Fruit fly (Drosophila melanogaster) whole organism, embryonic: ENCODE results near the gene CG3625.
A peak's percentile ranks its signal among the peaks of the same experiment; 100 is the strongest.

Source experiments
- Aef1 ChIP-seq: fragments of 200-800 bp; sonication (Bioruptor generic); IDR thresholded peaks from 3 replicates; pipeline ENCODE4 v1.3.6; 2022; ENCODE audit warnings: missing biosample characterization, missing genetic modification characterization
- Asciz ChIP-seq: fragments of 200-800 bp; sonication (Bioruptor generic); optimal IDR thresholded peaks from 2 replicates; lab custom pipeline; 2017; ENCODE audit warnings: missing biosample characterization, mild to moderate bottlenecking, missing genetic modification characterization, missing genetic modification reagents
- Atf6 ChIP-seq: fragments of 200-800 bp; sonication (Bioruptor generic); IDR thresholded peaks from 2 replicates; pipeline ENCODE4 v1.3.6; 2022; ENCODE audit warnings: missing biosample characterization, missing genetic modification characterization
- Bdp1 ChIP-seq: fragments of 200-800 bp; sonication (Bioruptor generic); optimal IDR thresholded peaks from 3 replicates; lab custom pipeline; 2016; ENCODE audit warnings: missing biosample characterization, missing genetic modification characterization
- C15 ChIP-seq: fragments of 200-800 bp; sonication (Bioruptor generic); IDR thresholded peaks from 3 replicates; pipeline ENCODE4 v1.3.6; 2022; ENCODE audit warnings: missing biosample characterization, missing genetic modification characterization
- CG10462 ChIP-seq: fragments of 200-800 bp; sonication (Bioruptor generic); optimal IDR thresholded peaks from 2 replicates; lab custom pipeline; 2016; ENCODE audit warnings: missing biosample characterization, missing genetic modification characterization
- CG11504 ChIP-seq: fragments of 200-800 bp; sonication (Bioruptor generic); optimal IDR thresholded peaks from 3 replicates; lab custom pipeline; 2019; ENCODE audit warnings: missing biosample characterization, mild to moderate bottlenecking, missing genetic modification characterization, moderate library complexity
- CG11696 ChIP-seq: fragments of 200-800 bp; sonication (Bioruptor generic); IDR thresholded peaks from 2 replicates; pipeline ENCODE4 v1.3.6; 2022; ENCODE audit warnings: missing biosample characterization, missing genetic modification characterization
- CG1602 ChIP-seq: fragments of 200-800 bp; sonication (Bioruptor generic); optimal IDR thresholded peaks from 3 replicates; lab custom pipeline; 2016; ENCODE audit warnings: missing biosample characterization, missing genetic modification characterization
- CG16813 ChIP-seq: fragments of 200-800 bp; sonication (Bioruptor generic); IDR thresholded peaks from 3 replicates; pipeline ENCODE4 v1.3.6; 2022; ENCODE audit warnings: missing biosample characterization, missing genetic modification characterization; ENCODE audit not compliant: partially characterized antibody
- CG16863 ChIP-seq: fragments of 200-800 bp; sonication (Bioruptor generic); optimal IDR thresholded peaks from 3 replicates; lab custom pipeline; 2016; ENCODE audit warnings: missing biosample characterization, missing genetic modification characterization
- CG17612 ChIP-seq: fragments of 200-800 bp; sonication (Bioruptor generic); IDR thresholded peaks from 2 replicates; pipeline ENCODE4 v1.3.6; 2022; ENCODE audit warnings: missing biosample characterization, missing genetic modification characterization
- CG17912 ChIP-seq: fragments of 200-800 bp; sonication (Bioruptor generic); optimal IDR thresholded peaks from 2 replicates; lab custom pipeline; 2018; ENCODE audit warnings: missing biosample characterization, mild to moderate bottlenecking, missing genetic modification characterization
- CG30431 ChIP-seq: fragments of 200-800 bp; sonication (Bioruptor generic); optimal IDR thresholded peaks from 2 replicates; lab custom pipeline; 2017; ENCODE audit warnings: missing biosample characterization, missing genetic modification characterization
- CG31441 ChIP-seq: fragments of 200-800 bp; sonication (Bioruptor generic); IDR thresholded peaks from 2 replicates; pipeline ENCODE4 v1.3.6; 2022; ENCODE audit warnings: missing biosample characterization, missing genetic modification characterization
- CG32767 ChIP-seq: fragments of 200-800 bp; sonication (Bioruptor generic); IDR thresholded peaks from 2 replicates; pipeline ENCODE4 v1.3.6; 2022; ENCODE audit warnings: missing biosample characterization, missing genetic modification characterization
- CG34376 ChIP-seq: fragments of 200-800 bp; sonication (Bioruptor generic); optimal IDR thresholded peaks from 2 replicates; lab custom pipeline; 2018; ENCODE audit warnings: missing biosample characterization, mild to moderate bottlenecking, missing genetic modification characterization
- CG42726 ChIP-seq: fragments of 200-800 bp; sonication (Bioruptor generic); IDR thresholded peaks from 2 replicates; pipeline ENCODE4 v1.3.6; 2022; ENCODE audit warnings: missing biosample characterization, missing genetic modification characterization; ENCODE audit not compliant: partially characterized antibody
- CG4328 ChIP-seq: fragments of 200-800 bp; sonication (Bioruptor generic); optimal IDR thresholded peaks from 3 replicates; lab custom pipeline; 2017; ENCODE audit warnings: missing biosample characterization, missing genetic modification reagents, missing genetic modification characterization
- CG4404 ChIP-seq: fragments of 200-800 bp; sonication (Bioruptor generic); IDR thresholded peaks from 2 replicates; pipeline ENCODE4 v1.3.6; 2022; ENCODE audit warnings: missing biosample characterization, missing genetic modification characterization
- CG4854 ChIP-seq: fragments of 200-800 bp; sonication (Bioruptor generic); optimal IDR thresholded peaks from 2 replicates; lab custom pipeline; 2016; ENCODE audit warnings: missing biosample characterization, missing genetic modification characterization, inconsistent platforms
- CG6689 ChIP-seq: fragments of 200-800 bp; sonication (Bioruptor generic); IDR thresholded peaks from 2 replicates; pipeline ENCODE4 v1.3.6; 2022; ENCODE audit warnings: missing biosample characterization, missing genetic modification characterization
- CG8388 ChIP-seq: fragments of 200-800 bp; sonication (Bioruptor generic); optimal IDR thresholded peaks from 2 replicates; lab custom pipeline; 2019; ENCODE audit warnings: missing biosample characterization, mild to moderate bottlenecking, missing genetic modification characterization, moderate library complexity
- CG9215 ChIP-seq: fragments of 200-800 bp; sonication (Bioruptor generic); IDR thresholded peaks from 2 replicates; pipeline ENCODE4 v1.3.6; 2022; ENCODE audit warnings: missing biosample characterization, missing genetic modification characterization
- D19B ChIP-seq: fragments of 200-800 bp; sonication (Bioruptor generic); optimal IDR thresholded peaks from 2 replicates; lab custom pipeline; 2017; ENCODE audit warnings: missing biosample characterization, mild to moderate bottlenecking, missing genetic modification characterization
- Deaf1 ChIP-seq: fragments of 200-800 bp; optimal IDR thresholded peaks from 3 replicates; lab custom pipeline; 2019; ENCODE audit warnings: missing biosample characterization, mild to moderate bottlenecking, missing genetic modification characterization, moderate library complexity
- Dfd ChIP-seq, 2 experiments: fragments of >200 bp; optimal IDR thresholded peaks; 2 replicates each; lab custom pipeline; 2017; ENCODE audit warnings: missing biosample characterization in 2 of 2, missing genetic modification characterization in 2 of 2
- Drgx ChIP-seq: fragments of 200-800 bp; sonication (Bioruptor generic); IDR thresholded peaks from 2 replicates; pipeline ENCODE4 v1.3.6; 2022; ENCODE audit warnings: missing biosample characterization, missing genetic modification characterization
- ERR ChIP-seq: fragments of 200-800 bp; sonication (Bioruptor generic); optimal IDR thresholded peaks from 2 replicates; lab custom pipeline; 2016; ENCODE audit warnings: missing biosample characterization, missing genetic modification characterization
- Ets65A ChIP-seq: fragments of 200-800 bp; sonication (Bioruptor generic); peaks from one replicate; lab custom pipeline; 2016; ENCODE audit warnings: missing biosample characterization, missing genetic modification characterization
- Ets97D ChIP-seq: fragments of 200-800 bp; sonication (Bioruptor generic); optimal IDR thresholded peaks from 3 replicates; lab custom pipeline; 2016; ENCODE audit warnings: missing biosample characterization, missing genetic modification characterization
- Hr51 ChIP-seq, 2 experiments: fragments of 200-800 bp; sonication (Bioruptor generic); optimal IDR thresholded peaks; 2 replicates in 1 of 2; 3 replicates in 1 of 2; lab custom pipeline; 2016 to 2018; ENCODE audit warnings: missing biosample characterization in 2 of 2, missing genetic modification characterization in 2 of 2, mild to moderate bottlenecking in 1 of 2, moderate library complexity in 1 of 2
- MTF-1 ChIP-seq: fragments of 200-800 bp; sonication (Bioruptor generic); optimal IDR thresholded peaks from 2 replicates; lab custom pipeline; 2018; ENCODE audit warnings: missing biosample characterization, mild to moderate bottlenecking, missing genetic modification characterization, borderline replicate concordance
- Max ChIP-seq: fragments of 200-800 bp; sonication (Bioruptor generic); optimal IDR thresholded peaks from 2 replicates; lab custom pipeline; 2016; ENCODE audit warnings: missing biosample characterization, mild to moderate bottlenecking, missing genetic modification characterization
- Oli ChIP-seq: fragments of 200-800 bp; sonication (Bioruptor generic); optimal IDR thresholded peaks from 2 replicates; lab custom pipeline; 2018; ENCODE audit warnings: missing biosample characterization, mild to moderate bottlenecking, missing genetic modification characterization, moderate library complexity
- PHDP ChIP-seq: fragments of 200-800 bp; sonication (Bioruptor generic); optimal IDR thresholded peaks from 3 replicates; lab custom pipeline; 2018; ENCODE audit warnings: missing biosample characterization, mild to moderate bottlenecking, missing genetic modification characterization, moderate library complexity
- Sry-δ ChIP-seq: fragments of 200-800 bp; sonication (Bioruptor generic); optimal IDR thresholded peaks from 2 replicates; lab custom pipeline; 2016; ENCODE audit warnings: missing biosample characterization, missing genetic modification characterization
- aop ChIP-seq: fragments of 200-800 bp; sonication (Bioruptor generic); IDR thresholded peaks from 2 replicates; pipeline ENCODE4 v1.3.6; 2022; ENCODE audit warnings: missing biosample characterization, missing genetic modification characterization
- chn ChIP-seq: fragments of 200-800 bp; sonication (Bioruptor generic); optimal IDR thresholded peaks from 2 replicates; lab custom pipeline; 2016; ENCODE audit warnings: missing biosample characterization, missing genetic modification characterization
- croc ChIP-seq: fragments of 200-800 bp; sonication (Bioruptor generic); conservative IDR thresholded peaks from 3 replicates; pipeline ENCODE4 v1.3.6; 2022; ENCODE audit warnings: missing biosample characterization, missing genetic modification characterization
- cwo ChIP-seq: fragments of 200-800 bp; sonication (Bioruptor generic); optimal IDR thresholded peaks from 3 replicates; lab custom pipeline; 2017; ENCODE audit warnings: missing biosample characterization, missing genetic modification characterization, mild to moderate bottlenecking, moderate library complexity, missing genetic modification reagents
- da ChIP-seq: fragments of 200-800 bp; sonication (Bioruptor generic); optimal IDR thresholded peaks from 2 replicates; lab custom pipeline; 2016; ENCODE audit warnings: missing biosample characterization, missing genetic modification characterization
- fd64A ChIP-seq: fragments of 200-800 bp; sonication (Bioruptor generic); optimal IDR thresholded peaks from 3 replicates; lab custom pipeline; 2018; ENCODE audit warnings: missing biosample characterization, mild to moderate bottlenecking, missing genetic modification characterization
- knrl ChIP-seq: fragments of 200-800 bp; sonication (Bioruptor generic); IDR thresholded peaks from 3 replicates; pipeline ENCODE4 v1.3.6; 2022; ENCODE audit warnings: missing biosample characterization, missing genetic modification characterization; ENCODE audit not compliant: partially characterized antibody
- mirr ChIP-seq: fragments of 200-800 bp; sonication (Bioruptor generic); optimal IDR thresholded peaks from 3 replicates; lab custom pipeline; 2018; ENCODE audit warnings: missing biosample characterization, mild to moderate bottlenecking, missing genetic modification characterization
- nom ChIP-seq: fragments of 200-800 bp; sonication (Bioruptor generic); optimal IDR thresholded peaks from 2 replicates; lab custom pipeline; 2017; ENCODE audit warnings: missing biosample characterization, missing genetic modification characterization, mild to moderate bottlenecking, moderate library complexity, missing genetic modification reagents
- repo ChIP-seq: fragments of 200-800 bp; sonication (Bioruptor generic); optimal IDR thresholded peaks from 2 replicates; lab custom pipeline; 2016; ENCODE audit warnings: missing biosample characterization, missing genetic modification characterization
- salm ChIP-seq: fragments of 200-800 bp; sonication (Bioruptor generic); optimal IDR thresholded peaks from 2 replicates; lab custom pipeline; 2018; ENCODE audit warnings: missing biosample characterization, mild to moderate bottlenecking, missing genetic modification characterization
- tll ChIP-seq, 2 experiments: fragments of 200-800 bp in 1 of 2; fragments of >200 bp in 1 of 2; sonication (Bioruptor generic) in 1 of 2; optimal IDR thresholded peaks; 2 replicates each; lab custom pipeline; 2017 to 2019; ENCODE audit warnings: missing biosample characterization in 2 of 2, missing genetic modification characterization in 2 of 2, mild to moderate bottlenecking in 1 of 2, moderate library complexity in 1 of 2
- toy ChIP-seq: fragments of 200-800 bp; sonication (Bioruptor generic); IDR thresholded peaks from 2 replicates; pipeline ENCODE4 v1.3.6; 2022; ENCODE audit warnings: missing biosample characterization, missing genetic modification characterization
- trem ChIP-seq: fragments of 200-800 bp; optimal IDR thresholded peaks from 3 replicates; lab custom pipeline; 2019; ENCODE audit warnings: missing biosample characterization, mild to moderate bottlenecking, missing genetic modification characterization, moderate library complexity

The CG3625 gene

dm6 chr2L:273603-274002 is 18.0 kb downstream of the CG3625 start, which contains the start of the genes mbm and CG11555 (continued):
- no peak for TF ChIP-seq Aef1 (GFP tag; lab: Robert Waterston, UW)
- TF ChIP-seq CG31441 (GFP tag; lab: Robert Waterston, UW), result no peak; the same call in 1 of the 2 replicates
- no peak for TF ChIP-seq CG1602
- TF ChIP-seq fd64A, result no peak
- TF ChIP-seq trem (tag; lab: Kevin White, UChicago), result peak; percentile 67
- TF ChIP-seq mirr (GFP tag; lab: Kevin White, UChicago), result no peak
- no peak for TF ChIP-seq Ets65A (GFP tag; lab: Kevin White, UChicago)
- peak; percentile 20 for TF ChIP-seq Deaf1 (tag; lab: Kevin White, UChicago)
- no peak for TF ChIP-seq Ets97D
- no peak for TF ChIP-seq CG17912
- TF ChIP-seq PHDP, result peak; percentile 41

DNA sequence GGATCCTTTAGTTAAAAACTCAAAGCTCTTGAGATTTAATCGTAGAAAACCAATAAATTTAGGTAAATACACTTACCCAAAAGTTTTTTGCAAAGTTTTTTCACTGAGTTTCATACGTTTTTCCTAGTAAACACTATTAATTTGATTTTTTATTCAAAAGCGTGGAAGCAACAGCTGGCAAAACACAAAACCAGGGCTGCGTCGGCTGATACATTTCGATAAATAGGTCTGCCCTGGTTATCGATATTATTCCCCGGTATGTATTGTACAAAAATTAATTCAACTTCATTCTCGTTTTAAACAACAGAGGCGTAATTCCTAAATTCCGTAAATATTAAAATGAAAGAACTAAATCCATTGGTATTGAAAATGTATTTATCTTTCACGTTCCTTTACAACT is 20.0 kb downstream of the CG3625 start, which contains the start of gene Dus1:
Dus1 (minus strand) TSS at position 192 of the 400 bp plus-strand sequence.
- no peak for TF ChIP-seq ERR (GFP tag; lab: Kevin White, UChicago)
- no peak for TF ChIP-seq CG17612
- no peak for TF ChIP-seq Dfd (GFP tag; optimal IDR thresholded peaks at IDR 0.05; lab: Kevin White, UChicago)
- TF ChIP-seq Atf6, result no peak
- TF ChIP-seq Oli (tag; lab: Kevin White, UChicago), result no peak
- TF ChIP-seq Drgx (GFP tag; lab: Robert Waterston, UW), result no peak
- peak; percentile 42; the same call in 1 of the 3 replicates for TF ChIP-seq knrl (GFP tag; lab: Robert Waterston, UW)
- TF ChIP-seq nom (GFP tag; lab: Kevin White, UChicago), result no peak
- no peak for TF ChIP-seq CG42726 (GFP tag; lab: Robert Waterston, UW)
- TF ChIP-seq croc (GFP tag; lab: Robert Waterston, UW), result no peak
- TF ChIP-seq repo (GFP tag; lab: Kevin White, UChicago), result no peak
- no peak for TF ChIP-seq Asciz (GFP tag; lab: Kevin White, UChicago)
- no peak for TF ChIP-seq C15 (GFP tag; lab: Robert Waterston, UW)
- TF ChIP-seq salm, result no peak
- no peak for TF ChIP-seq CG9215 (GFP tag; lab: Robert Waterston, UW)
- no peak for TF ChIP-seq CG10462 (GFP tag; lab: Kevin White, UChicago)
- TF ChIP-seq CG11504, result peak; percentile 20
- no peak for TF ChIP-seq CG11696 (GFP tag; lab: Robert Waterston, UW)
- no peak for TF ChIP-seq fd64A
- TF ChIP-seq chn (GFP tag; lab: Kevin White, UChicago), result no peak
- no peak for TF ChIP-seq CG34376 (GFP tag; lab: Kevin White, UChicago)
- no peak for TF ChIP-seq da
- TF ChIP-seq CG6689 (GFP tag; lab: Robert Waterston, UW), result no peak
- TF ChIP-seq cwo (GFP tag; lab: Kevin White, UChicago), result no peak
- TF ChIP-seq aop (GFP tag; lab: Robert Waterston, UW), result no peak
- no peak; the same call in 1 of the 2 replicates for TF ChIP-seq CG32767 (GFP tag; lab: Robert Waterston, UW)
- no peak for TF ChIP-seq D19B (GFP tag; lab: Kevin White, UChicago)
- peak; percentile 53; the same call in 2 of the 3 replicates for TF ChIP-seq CG16813 (GFP tag; lab: Robert Waterston, UW)
- no peak for TF ChIP-seq CG8388 (GFP tag; lab: Kevin White, UChicago)
- TF ChIP-seq tll (GFP tag; optimal IDR thresholded peaks at IDR 0.05; lab: Kevin White, UChicago), result no peak
- TF ChIP-seq Sry-δ, result peak; percentile 60
- no peak for TF ChIP-seq Max (GFP tag; lab: Kevin White, UChicago)
- no peak for TF ChIP-seq Bdp1
- no peak for TF ChIP-seq CG4328 (GFP tag; lab: Kevin White, UChicago)
- no peak for TF ChIP-seq CG16863
- TF ChIP-seq toy (GFP tag; lab: Robert Waterston, UW), result no peak
- TF ChIP-seq CG30431 (GFP tag; lab: Kevin White, UChicago), result no peak
- no peak for TF ChIP-seq CG4404 (GFP tag; lab: Robert Waterston, UW)
- no peak for TF ChIP-seq MTF-1 (GFP tag; lab: Kevin White, UChicago)
- TF ChIP-seq CG4854 (GFP tag; lab: Kevin White, UChicago), result no peak
- no peak for TF ChIP-seq Hr51 (GFP tag; optimal IDR thresholded peaks at IDR 0.05; lab: Kevin White, UChicago)
